Worm (Caenorhabditis elegans) whole organism, L4 larva: ENCODE measurements around the gene lgc-48.

Experiments
- ama-1 ChIP-seq: fragments of 150-350 bp; optimal IDR thresholded peaks from 2 replicates; lab custom pipeline; 2014; ENCODE audit warnings: inconsistent platforms, mixed read lengths
- fkh-10 ChIP-seq: fragments of 150-350 bp; optimal IDR thresholded peaks from 2 replicates; lab custom pipeline; 2014; ENCODE audit warnings: missing biosample characterization, missing genetic modification reagents, missing genetic modification characterization
- pha-4 ChIP-seq, 2 experiments: fragments of 150-350 bp in 1 of 2; fragments of 200-800 bp in 1 of 2; sonication (Bioruptor generic) in 1 of 2; IDR thresholded peaks in 1 of 2; optimal IDR thresholded peaks in 1 of 2; 2 replicates each; pipeline versions ENCODE4 v1.3.6 to Lab custom; 2014 to 2022; ENCODE audit warnings: missing genetic modification characterization in 2 of 2, missing genetic modification reagents in 2 of 2, missing biosample characterization in 1 of 2, missing compliant biosample characterization in 1 of 2
- zag-1 ChIP-seq: fragments of 150-350 bp; optimal IDR thresholded peaks from 2 replicates; lab custom pipeline; 2014; ENCODE audit warnings: missing biosample characterization, missing genetic modification characterization

DNA sequence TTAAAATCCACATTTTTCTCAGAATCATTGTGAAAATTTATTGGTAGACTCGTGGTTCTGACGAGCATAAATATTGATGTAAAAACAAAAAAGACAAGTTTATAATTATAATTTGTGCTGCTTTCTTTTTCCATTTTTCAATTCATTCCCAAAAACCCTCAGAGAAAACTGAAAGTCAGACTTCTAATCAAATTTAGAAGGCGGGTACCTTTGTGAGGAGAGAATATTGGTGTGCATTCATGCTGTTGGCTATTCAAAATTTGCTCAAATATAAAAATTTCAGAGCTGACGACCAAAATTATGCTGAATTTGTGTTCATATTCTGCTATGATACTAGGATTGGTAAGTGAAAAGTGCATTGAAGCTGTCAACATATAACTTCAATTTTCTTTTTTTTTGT, 27.0 kb downstream of the lgc-48 start, which contains the start of gene srx-125:
- TF ChIP-seq fkh-10 (GFP tag; lab: Kevin White, UChicago), result no peak
- TF ChIP-seq pha-4 (GFP tag; IDR thresholded peaks at IDR 0.05; lab: Robert Waterston, UW), result no peak
- no peak for TF ChIP-seq pha-4 (tag; optimal IDR thresholded peaks at IDR 0.05; lab: Kevin White, UChicago)
- no peak for TF ChIP-seq zag-1 (tag; lab: Kevin White, UChicago)
- no peak for TF ChIP-seq ama-1 (lab: Kevin White, UChicago)
